Fruit fly (Drosophila melanogaster) whole organism, embryonic: Measurements from ENCODE around the gene Vta1.

Source experiments
- Atf6 ChIP-seq: fragments of 200-800 bp; sonication (Bioruptor generic); IDR thresholded peaks from 2 replicates; pipeline ENCODE4 v1.3.6; 2022; ENCODE audit warnings: missing biosample characterization, missing genetic modification characterization
- Blimp-1 ChIP-seq: fragments of 200-800 bp; sonication (Bioruptor generic); optimal IDR thresholded peaks from 3 replicates; lab custom pipeline; 2018; ENCODE audit warnings: missing biosample characterization, missing genetic modification characterization, mild to moderate bottlenecking, moderate library complexity, missing genetic modification reagents
- C15 ChIP-seq: fragments of 200-800 bp; sonication (Bioruptor generic); IDR thresholded peaks from 3 replicates; pipeline ENCODE4 v1.3.6; 2022; ENCODE audit warnings: missing biosample characterization, missing genetic modification characterization
- CG10431 ChIP-seq: fragments of 200-800 bp; sonication (Bioruptor generic); optimal IDR thresholded peaks from 3 replicates; lab custom pipeline; 2018; ENCODE audit warnings: missing biosample characterization, mild to moderate bottlenecking, missing genetic modification characterization
- CG11093 ChIP-seq: fragments of 200-800 bp; sonication (Bioruptor generic); IDR thresholded peaks from 3 replicates; pipeline ENCODE4 v1.3.6; 2022; ENCODE audit warnings: missing biosample characterization, missing genetic modification characterization
- CG13624 ChIP-seq: fragments of 200-800 bp; sonication (Bioruptor generic); optimal IDR thresholded peaks from 2 replicates; lab custom pipeline; 2016; ENCODE audit warnings: missing biosample characterization, missing genetic modification characterization
- CG13894 ChIP-seq: fragments of 200-800 bp; sonication (Bioruptor generic); optimal IDR thresholded peaks from 3 replicates; lab custom pipeline; 2018; ENCODE audit warnings: missing biosample characterization, mild to moderate bottlenecking, missing genetic modification characterization, moderate library complexity
- CG14860 ChIP-seq: fragments of 200-800 bp; sonication (Bioruptor generic); IDR thresholded peaks from 3 replicates; pipeline ENCODE4 v1.3.6; 2022; ENCODE audit warnings: missing biosample characterization, missing genetic modification characterization; ENCODE audit not compliant: partially characterized antibody
- CG17612 ChIP-seq: fragments of 200-800 bp; sonication (Bioruptor generic); IDR thresholded peaks from 2 replicates; pipeline ENCODE4 v1.3.6; 2022; ENCODE audit warnings: missing biosample characterization, missing genetic modification characterization
- CG18764 ChIP-seq: fragments of 200-800 bp; sonication (Bioruptor generic); optimal IDR thresholded peaks from 3 replicates; lab custom pipeline; 2016; ENCODE audit warnings: missing biosample characterization, missing genetic modification characterization
- CG2116 ChIP-seq: fragments of 200-800 bp; sonication (Bioruptor generic); optimal IDR thresholded peaks from 3 replicates; lab custom pipeline; 2018; ENCODE audit warnings: missing biosample characterization, mild to moderate bottlenecking, missing genetic modification characterization
- CG33213 ChIP-seq: fragments of 200-800 bp; sonication (Bioruptor generic); optimal IDR thresholded peaks from 3 replicates; lab custom pipeline; 2016; ENCODE audit warnings: missing biosample characterization, missing genetic modification characterization
- CG34224 ChIP-seq: fragments of 200-800 bp; sonication (Bioruptor generic); IDR thresholded peaks from 3 replicates; pipeline ENCODE4 v1.3.6; 2022; ENCODE audit warnings: missing biosample characterization, missing genetic modification characterization; ENCODE audit not compliant: partially characterized antibody
- CG4854 ChIP-seq: fragments of 200-800 bp; sonication (Bioruptor generic); optimal IDR thresholded peaks from 2 replicates; lab custom pipeline; 2016; ENCODE audit warnings: missing biosample characterization, missing genetic modification characterization, inconsistent platforms
- CG6654 ChIP-seq: fragments of 200-800 bp; sonication (Bioruptor generic); optimal IDR thresholded peaks from 2 replicates; lab custom pipeline; 2017; ENCODE audit warnings: missing biosample characterization, mild to moderate bottlenecking, missing genetic modification characterization
- CG7357 ChIP-seq: fragments of 200-800 bp; sonication (Bioruptor generic); IDR thresholded peaks from 3 replicates; pipeline ENCODE4 v1.3.6; 2022; ENCODE audit warnings: missing biosample characterization, missing genetic modification characterization
- CG7372 ChIP-seq: fragments of 200-800 bp; sonication (Bioruptor generic); IDR thresholded peaks from 2 replicates; pipeline ENCODE4 v1.3.6; 2022; ENCODE audit warnings: missing biosample characterization, missing genetic modification characterization
- CG8290 ChIP-seq, 3 experiments: fragments of 200-800 bp; sonication (Bioruptor generic); optimal IDR thresholded peaks; 2 replicates each; lab custom pipeline; 2016 to 2019; ENCODE audit warnings: missing biosample characterization in 3 of 3, missing genetic modification characterization in 3 of 3, mild to moderate bottlenecking in 2 of 3, moderate library complexity in 1 of 3
- CG8359 ChIP-seq: fragments of 200-800 bp; sonication (Bioruptor generic); optimal IDR thresholded peaks from 2 replicates; lab custom pipeline; 2017; ENCODE audit warnings: missing biosample characterization, mild to moderate bottlenecking, missing genetic modification characterization, borderline replicate concordance
- CG9437 ChIP-seq: fragments of 200-800 bp; sonication (Bioruptor generic); optimal IDR thresholded peaks from 2 replicates; lab custom pipeline; 2018; ENCODE audit warnings: missing biosample characterization, mild to moderate bottlenecking, missing genetic modification characterization
- Fer2 ChIP-seq: fragments of 200-800 bp; sonication (Bioruptor generic); optimal IDR thresholded peaks from 2 replicates; lab custom pipeline; 2018; ENCODE audit warnings: missing biosample characterization, mild to moderate bottlenecking, missing genetic modification characterization, moderate library complexity
- Gsc ChIP-seq: fragments of 200-800 bp; sonication (Bioruptor generic); IDR thresholded peaks from 2 replicates; pipeline ENCODE4 v1.3.6; 2022; ENCODE audit warnings: missing biosample characterization, missing genetic modification characterization
- HLH4C ChIP-seq: fragments of 200-800 bp; sonication (Bioruptor generic); IDR thresholded peaks from 3 replicates; pipeline ENCODE4 v1.3.6; 2022; ENCODE audit warnings: missing biosample characterization, missing genetic modification characterization; ENCODE audit not compliant: partially characterized antibody
- Hand ChIP-seq: fragments of 200-800 bp; sonication (Bioruptor generic); optimal IDR thresholded peaks from 2 replicates; lab custom pipeline; 2017; ENCODE audit warnings: mild to moderate bottlenecking, missing biosample characterization, missing genetic modification reagents, missing genetic modification characterization
- Hr39 ChIP-seq: fragments of >200 bp; optimal IDR thresholded peaks from 2 replicates; lab custom pipeline; 2017
- Jarid2 ChIP-seq: fragments of 200-800 bp; sonication (Bioruptor generic); optimal IDR thresholded peaks from 3 replicates; lab custom pipeline; 2017; ENCODE audit warnings: mild to moderate bottlenecking, missing biosample characterization, missing genetic modification reagents, missing genetic modification characterization
- Mad ChIP-seq: fragments of 200-800 bp; sonication (Bioruptor generic); optimal IDR thresholded peaks from 2 replicates; lab custom pipeline; 2016; ENCODE audit warnings: missing biosample characterization, missing genetic modification characterization
- Mrtf ChIP-seq: fragments of 200-800 bp; sonication (Bioruptor generic); IDR thresholded peaks from 3 replicates; pipeline ENCODE4 v1.3.6; 2022; ENCODE audit warnings: missing biosample characterization, missing genetic modification characterization
- Neu2 ChIP-seq: fragments of 200-800 bp; sonication (Bioruptor generic); optimal IDR thresholded peaks from 3 replicates; lab custom pipeline; 2016; ENCODE audit warnings: missing biosample characterization, missing genetic modification characterization, borderline replicate concordance
- Oaz ChIP-seq: fragments of 200-800 bp; sonication (Bioruptor generic); IDR thresholded peaks from 2 replicates; pipeline ENCODE4 v1.3.6; 2022; ENCODE audit warnings: missing biosample characterization, missing genetic modification characterization
- Vsx1 ChIP-seq: fragments of 200-800 bp; sonication (Bioruptor generic); optimal IDR thresholded peaks from 2 replicates; lab custom pipeline; 2017; ENCODE audit warnings: missing biosample characterization, mild to moderate bottlenecking, missing genetic modification characterization, missing genetic modification reagents
- Xbp1 ChIP-seq: fragments of 200-800 bp; sonication (Bioruptor generic); optimal IDR thresholded peaks from 3 replicates; lab custom pipeline; 2016; ENCODE audit warnings: missing biosample characterization, mild to moderate bottlenecking, missing genetic modification characterization
- ac ChIP-seq: fragments of 200-800 bp; sonication (Bioruptor generic); optimal IDR thresholded peaks from 3 replicates; lab custom pipeline; 2017; ENCODE audit warnings: missing biosample characterization, mild to moderate bottlenecking, missing genetic modification characterization
- aop ChIP-seq: fragments of 200-800 bp; sonication (Bioruptor generic); IDR thresholded peaks from 2 replicates; pipeline ENCODE4 v1.3.6; 2022; ENCODE audit warnings: missing biosample characterization, missing genetic modification characterization
- bowl ChIP-seq: fragments of 200-800 bp; sonication (Bioruptor generic); IDR thresholded peaks from 2 replicates; pipeline ENCODE4 v1.3.6; 2022; ENCODE audit warnings: missing biosample characterization, missing genetic modification characterization
- bsh ChIP-seq, 2 experiments: fragments of 200-800 bp; sonication (Bioruptor generic); optimal IDR thresholded peaks; 2 replicates each; lab custom pipeline; 2017 to 2018; ENCODE audit warnings: mild to moderate bottlenecking in 2 of 2, missing biosample characterization in 2 of 2, missing genetic modification characterization in 2 of 2, moderate library complexity in 1 of 2
- chinmo ChIP-seq: fragments of 200-800 bp; sonication (Bioruptor generic); IDR thresholded peaks from 4 replicates; pipeline ENCODE4 v1.3.6; 2022; ENCODE audit warnings: missing biosample characterization, missing genetic modification characterization; ENCODE audit not compliant: partially characterized antibody
- dan ChIP-seq: fragments of 200-800 bp; sonication (Bioruptor generic); IDR thresholded peaks from 2 replicates; pipeline ENCODE4 v1.3.6; 2022; ENCODE audit warnings: missing biosample characterization, missing genetic modification characterization
- dmrt99B ChIP-seq: fragments of 200-800 bp; sonication (Bioruptor generic); optimal IDR thresholded peaks from 2 replicates; lab custom pipeline; 2018; ENCODE audit warnings: missing biosample characterization, mild to moderate bottlenecking, missing genetic modification characterization, moderate library complexity
- dpn ChIP-seq, 2 experiments: fragments of 200-800 bp; sonication (Bioruptor generic); optimal IDR thresholded peaks; 3 replicates each; lab custom pipeline; 2016; ENCODE audit warnings: missing biosample characterization in 2 of 2, missing genetic modification characterization in 2 of 2
- fru ChIP-seq: fragments of >200 bp; optimal IDR thresholded peaks from 2 replicates; lab custom pipeline; 2017
- gce ChIP-seq: fragments of 200-800 bp; sonication (Bioruptor generic); IDR thresholded peaks from 3 replicates; pipeline ENCODE4 v1.3.6; 2022; ENCODE audit warnings: missing biosample characterization, missing genetic modification characterization
- hkb ChIP-seq, 2 experiments: fragments of 200-800 bp in 1 of 2; fragments of >200 bp in 1 of 2; sonication (Bioruptor generic) in 1 of 2; IDR thresholded peaks in 1 of 2; optimal IDR thresholded peaks in 1 of 2; 2 replicates each; pipeline versions ENCODE4 v1.3.6 to Lab custom; 2017 to 2022; ENCODE audit warnings: missing biosample characterization in 1 of 2, missing genetic modification characterization in 1 of 2
- jigr1 ChIP-seq: fragments of 200-800 bp; sonication (Bioruptor generic); IDR thresholded peaks from 3 replicates; pipeline ENCODE4 v1.3.6; 2022; ENCODE audit warnings: missing biosample characterization, missing genetic modification characterization
- mld ChIP-seq: fragments of 200-800 bp; sonication (Bioruptor generic); IDR thresholded peaks from 3 replicates; pipeline ENCODE4 v1.3.6; 2022; ENCODE audit warnings: missing biosample characterization, missing genetic modification characterization; ENCODE audit not compliant: partially characterized antibody
- pzg ChIP-seq: fragments of 200-800 bp; sonication (Bioruptor generic); optimal IDR thresholded peaks from 3 replicates; lab custom pipeline; 2018; ENCODE audit warnings: missing biosample characterization, mild to moderate bottlenecking, missing genetic modification characterization, moderate library complexity
- slp2 ChIP-seq: fragments of 200-800 bp; sonication (Bioruptor generic); optimal IDR thresholded peaks from 2 replicates; lab custom pipeline; 2016; ENCODE audit warnings: missing biosample characterization, missing genetic modification characterization
- toy ChIP-seq: fragments of 200-800 bp; sonication (Bioruptor generic); IDR thresholded peaks from 2 replicates; pipeline ENCODE4 v1.3.6; 2022; ENCODE audit warnings: missing biosample characterization, missing genetic modification characterization
- trh ChIP-seq: fragments of 200-800 bp; sonication (Bioruptor generic); optimal IDR thresholded peaks from 2 replicates; lab custom pipeline; 2016; ENCODE audit warnings: missing biosample characterization, missing genetic modification characterization

The Vta1 gene

dm6 chr3L:1668504-1668903 lies 15.8 kb upstream of the Vta1 start, which contains the start of gene RpL23A (continued):
- TF ChIP-seq CG17612 (peak; percentile 76; the same call in 1 of the 2 replicates), dmrt99B (tag; lab: Kevin White, UChicago) (peak; percentile 80), slp2 (GFP tag; lab: Kevin White, UChicago) (peak; percentile 95), CG18764 (GFP tag; lab: Kevin White, UChicago) (peak; percentile 93), hkb (optimal IDR thresholded peaks at IDR 0.05; lab: Kevin White, UChicago) (peak; percentile 94), hkb (GFP tag; IDR thresholded peaks at IDR 0.05; lab: Robert Waterston, UW) (peak; percentile 91), aop (peak; percentile 54; the same call in 1 of the 2 replicates), CG9437 (GFP tag; lab: Kevin White, UChicago) (peak; percentile 80), Mrtf (GFP tag; lab: Robert Waterston, UW) (peak; percentile 90), Vsx1 (GFP tag; lab: Kevin White, UChicago) (peak; percentile 98), dpn (GFP tag; optimal IDR thresholded peaks at IDR 0.05; lab: Kevin White, UChicago) (peak; percentile 93 to 98), CG7357 (GFP tag; lab: Robert Waterston, UW) (peak; percentile 66), CG8290 (GFP tag; optimal IDR thresholded peaks at IDR 0.05; lab: Kevin White, UChicago) (peak; percentile 95), CG8290 (tag; optimal IDR thresholded peaks at IDR 0.05; lab: Kevin White, UChicago) (peak; percentile 84 to 99), Fer2 (peak; percentile 92), CG13894 (tag; lab: Kevin White, UChicago) (peak; percentile 95), jigr1 (GFP tag; lab: Robert Waterston, UW) (0 out of 3 replicates have a peak, but pooled peaks have one; percentile 24), bsh (GFP tag; optimal IDR thresholded peaks at IDR 0.05; lab: Kevin White, UChicago) (peak in 1 of 2 experiments; percentile 86), CG34224 (GFP tag; lab: Robert Waterston, UW) (no peak), dan (GFP tag; lab: Robert Waterston, UW) (no peak; the same call in 1 of the 2 replicates), Xbp1 (GFP tag; lab: Kevin White, UChicago) (peak; percentile 96), C15 (GFP tag; lab: Robert Waterston, UW) (peak; percentile 91), CG13624 (GFP tag; lab: Kevin White, UChicago) (peak; percentile 98), Atf6 (GFP tag; lab: Robert Waterston, UW) (peak; percentile 92), CG4854 (GFP tag; lab: Kevin White, UChicago) (peak; percentile 96), Gsc (GFP tag; lab: Robert Waterston, UW) (peak; percentile 70), CG2116 (GFP tag; lab: Kevin White, UChicago) (peak; percentile 93), gce (GFP tag; lab: Robert Waterston, UW) (peak; percentile 88), CG14860 (GFP tag; lab: Robert Waterston, UW) (no peak), CG11093 (GFP tag; lab: Robert Waterston, UW) (peak; percentile 81), fru (no peak), ac (GFP tag; lab: Kevin White, UChicago) (peak; percentile 86), Hr39 (lab: Kevin White, UChicago) (no peak), Mad (GFP tag; lab: Kevin White, UChicago) (peak; percentile 97), trh (GFP tag; lab: Kevin White, UChicago) (peak; percentile 93), CG6654 (GFP tag; lab: Kevin White, UChicago) (peak; percentile 83), Oaz (GFP tag; lab: Robert Waterston, UW) (peak; percentile 87), Blimp-1 (GFP tag; lab: Kevin White, UChicago) (peak; percentile 90), CG7372 (GFP tag; lab: Robert Waterston, UW) (peak; percentile 90), chinmo (GFP tag; lab: Robert Waterston, UW) (no peak), mld (GFP tag; lab: Robert Waterston, UW) (no peak), Jarid2 (peak; percentile 85), Hand (GFP tag; lab: Kevin White, UChicago) (peak; percentile 78), CG10431 (peak; percentile 92), toy (GFP tag; lab: Robert Waterston, UW) (peak; percentile 77; the same call in 1 of the 2 replicates), CG33213 (GFP tag; lab: Kevin White, UChicago) (peak; percentile 99), CG8359 (peak; percentile 81), bowl (peak; percentile 43; the same call in 1 of the 2 replicates), pzg (GFP tag; lab: Kevin White, UChicago) (peak; percentile 100), HLH4C (GFP tag; lab: Robert Waterston, UW) (no peak), Neu2 (GFP tag; lab: Kevin White, UChicago) (peak; percentile 89)
